Worm (Caenorhabditis elegans) whole organism, L4 larva: ENCODE measurements around the gene nhr-36.

ENCODE experiments used
- D1046.2 ChIP-seq: fragments of 200-800 bp; sonication (Bioruptor generic); IDR thresholded peaks from 2 replicates; pipeline ENCODE4 v1.3.6; 2022; ENCODE audit warnings: missing genetic modification characterization, missing compliant biosample characterization
- F26F4.8 ChIP-seq: fragments of 200-800 bp; sonication (Bioruptor generic); conservative IDR thresholded peaks from 2 replicates; pipeline ENCODE4 v1.3.6; 2022; ENCODE audit warnings: missing genetic modification characterization, missing compliant biosample characterization
- F37D6.2 ChIP-seq: sonication (generic microtip); optimal IDR thresholded peaks from 2 replicates; lab custom pipeline; 2016; ENCODE audit warnings: mild to moderate bottlenecking, missing genetic modification characterization, missing compliant biosample characterization
- T26A8.4 ChIP-seq: fragments of 200-800 bp; sonication (Bioruptor generic); IDR thresholded peaks from 2 replicates; pipeline ENCODE4 v1.3.6; 2022; ENCODE audit warnings: missing genetic modification characterization, missing compliant biosample characterization
- ZK546.5 ChIP-seq, 2 experiments: sonication (generic microtip); optimal IDR thresholded peaks; 2 replicates each; lab custom pipeline; 2017; ENCODE audit warnings: missing biosample characterization in 2 of 2, missing genetic modification characterization in 2 of 2
- aha-1 ChIP-seq: fragments of 150-350 bp; peaks from one replicate; lab custom pipeline; 2014; ENCODE audit warnings: missing biosample characterization, missing genetic modification characterization
- attf-4 ChIP-seq: sonication (generic microtip); optimal IDR thresholded peaks from 3 replicates; lab custom pipeline; 2017; ENCODE audit warnings: missing biosample characterization, missing genetic modification characterization
- ceh-20 ChIP-seq: fragments of 200-800 bp; sonication (Bioruptor generic); IDR thresholded peaks from 2 replicates; pipeline ENCODE4 v1.3.6; 2022; ENCODE audit warnings: missing genetic modification reagents, missing genetic modification characterization, missing compliant biosample characterization
- ceh-32 ChIP-seq: sonication (generic microtip); optimal IDR thresholded peaks from 2 replicates; lab custom pipeline; 2016; ENCODE audit warnings: mild to moderate bottlenecking, missing genetic modification characterization, missing compliant biosample characterization; ENCODE audit not compliant: poor library complexity
- ceh-44 ChIP-seq: fragments of 200-800 bp; sonication (Bioruptor generic); IDR thresholded peaks from 2 replicates; pipeline ENCODE4 v1.3.6; 2022; ENCODE audit warnings: missing genetic modification reagents, missing genetic modification characterization, missing compliant biosample characterization
- cey-2 ChIP-seq: sonication (generic microtip); optimal IDR thresholded peaks from 3 replicates; lab custom pipeline; 2017; ENCODE audit warnings: missing genetic modification characterization, mild to moderate bottlenecking, missing compliant biosample characterization, antibody characterized with exemption, borderline replicate concordance; ENCODE audit not compliant: insufficient read depth
- daf-12 ChIP-seq: fragments of 150-350 bp; optimal IDR thresholded peaks from 2 replicates; lab custom pipeline; 2014; ENCODE audit warnings: missing biosample characterization, missing genetic modification reagents, missing genetic modification characterization
- daf-16 ChIP-seq, 3 experiments: sonication (generic microtip); optimal IDR thresholded peaks; 2 replicates each; lab custom pipeline; 2016 to 2017; ENCODE audit warnings: missing genetic modification characterization in 3 of 3, missing genetic modification reagents in 3 of 3, mild to moderate bottlenecking in 2 of 3, missing compliant biosample characterization in 2 of 3, missing biosample characterization in 1 of 3, moderate library complexity in 1 of 3
- daf-8 ChIP-seq: fragments of 200-800 bp; sonication (Bioruptor generic); IDR thresholded peaks from 2 replicates; pipeline ENCODE4 v1.3.6; 2022; ENCODE audit warnings: missing genetic modification characterization, missing compliant biosample characterization
- dmd-8 ChIP-seq: fragments of 200-800 bp; sonication (Bioruptor generic); IDR thresholded peaks from 2 replicates; pipeline ENCODE4 v1.3.6; 2022; ENCODE audit warnings: missing genetic modification characterization, missing compliant biosample characterization
- dmd-9 ChIP-seq: fragments of 200-800 bp; sonication (Bioruptor generic); IDR thresholded peaks from 2 replicates; pipeline ENCODE4 v1.3.6; 2022; ENCODE audit warnings: missing genetic modification reagents, missing genetic modification characterization, missing compliant biosample characterization
- dpl-1 ChIP-seq: fragments of 150-350 bp; optimal IDR thresholded peaks from 2 replicates; lab custom pipeline; 2014; ENCODE audit warnings: missing biosample characterization, missing genetic modification reagents, missing genetic modification characterization
- fos-1 ChIP-seq: fragments of 150-350 bp; optimal IDR thresholded peaks from 2 replicates; lab custom pipeline; 2014; ENCODE audit warnings: missing biosample characterization, missing genetic modification characterization
- hlh-11 ChIP-seq: fragments of 200-800 bp; sonication (Bioruptor generic); optimal IDR thresholded peaks from 2 replicates; lab custom pipeline; 2018; ENCODE audit warnings: mild to moderate bottlenecking, missing genetic modification characterization, missing compliant biosample characterization
- hlh-30 ChIP-seq: sonication (generic microtip); optimal IDR thresholded peaks from 2 replicates; lab custom pipeline; 2017; ENCODE audit warnings: antibody characterized with exemption, mild to moderate bottlenecking, missing genetic modification characterization, missing compliant biosample characterization; ENCODE audit not compliant: insufficient read depth
- hmg-1.1 ChIP-seq: fragments of 200-800 bp; sonication (Bioruptor generic); IDR thresholded peaks from 2 replicates; pipeline ENCODE4 v1.3.6; 2022; ENCODE audit warnings: missing genetic modification reagents, missing genetic modification characterization, missing compliant biosample characterization
- lin-39 ChIP-seq: fragments of 150-350 bp; optimal IDR thresholded peaks from 2 replicates; lab custom pipeline; 2014; ENCODE audit warnings: missing biosample characterization, missing genetic modification reagents, missing genetic modification characterization
- lsy-2 ChIP-seq, 2 experiments: fragments of 150-350 bp in 1 of 2; sonication (generic microtip) in 1 of 2; optimal IDR thresholded peaks; 2 replicates each; lab custom pipeline; 2014 to 2017; ENCODE audit warnings: missing biosample characterization in 2 of 2, missing genetic modification characterization in 2 of 2
- madf-5 ChIP-seq, 2 experiments: fragments of 200-800 bp; sonication (Bioruptor generic); IDR thresholded peaks; 2 replicates each; pipeline ENCODE4 v1.3.6; 2022; ENCODE audit warnings: missing compliant biosample characterization in 2 of 2, missing genetic modification characterization in 2 of 2
- mdl-1 ChIP-seq, 2 experiments: fragments of 150-350 bp in 1 of 2; sonication (generic microtip) in 1 of 2; optimal IDR thresholded peaks; 2 replicates each; lab custom pipeline; 2014 to 2017; ENCODE audit warnings: missing biosample characterization in 2 of 2, missing genetic modification characterization in 2 of 2
- mdt-29 ChIP-seq: fragments of 200-800 bp; sonication (Bioruptor generic); IDR thresholded peaks from 2 replicates; pipeline ENCODE4 v1.3.6; 2022; ENCODE audit warnings: missing genetic modification reagents, missing genetic modification characterization, missing compliant biosample characterization
- mep-1 ChIP-seq: fragments of 150-350 bp; sonication (generic microtip); optimal IDR thresholded peaks from 3 replicates; lab custom pipeline; 2014; ENCODE audit warnings: missing biosample characterization, missing genetic modification characterization
- mes-2 ChIP-seq: sonication (generic microtip); optimal IDR thresholded peaks from 2 replicates; lab custom pipeline; 2016; ENCODE audit warnings: missing genotype, mild to moderate bottlenecking, missing genetic modification characterization, missing compliant biosample characterization; ENCODE audit not compliant: poor library complexity, severe bottlenecking
- mxl-2 ChIP-seq: fragments of 200-800 bp; sonication (Bioruptor generic); conservative IDR thresholded peaks from 2 replicates; pipeline ENCODE4 v1.3.6; 2022; ENCODE audit warnings: missing genetic modification reagents, missing genetic modification characterization, missing compliant biosample characterization
- nhr-10 ChIP-seq: fragments of 150-350 bp; optimal IDR thresholded peaks from 2 replicates; lab custom pipeline; 2014; ENCODE audit warnings: missing biosample characterization, missing genetic modification characterization
- nhr-111 ChIP-seq: fragments of 200-800 bp; sonication (Bioruptor generic); optimal IDR thresholded peaks from 2 replicates; lab custom pipeline; 2018; ENCODE audit warnings: mild to moderate bottlenecking, missing genetic modification characterization, missing compliant biosample characterization
- nhr-237 ChIP-seq: sonication (generic microtip); optimal IDR thresholded peaks from 2 replicates; lab custom pipeline; 2017; ENCODE audit warnings: missing biosample characterization, missing genetic modification characterization
- nhr-25 ChIP-seq: sonication (generic microtip); optimal IDR thresholded peaks from 2 replicates; lab custom pipeline; 2017; ENCODE audit warnings: missing genetic modification characterization, mild to moderate bottlenecking, missing compliant biosample characterization, antibody characterized with exemption, moderate library complexity, borderline replicate concordance; ENCODE audit not compliant: insufficient read depth
- nhr-48 ChIP-seq: sonication (generic microtip); optimal IDR thresholded peaks from 2 replicates; lab custom pipeline; 2016; ENCODE audit warnings: mild to moderate bottlenecking, missing genetic modification characterization, missing compliant biosample characterization
- nhr-6 ChIP-seq: fragments of 150-350 bp; optimal IDR thresholded peaks from 2 replicates; lab custom pipeline; 2014; ENCODE audit warnings: missing biosample characterization, missing genetic modification characterization
- nhr-77 ChIP-seq: fragments of 150-350 bp; optimal IDR thresholded peaks from 2 replicates; lab custom pipeline; 2014; ENCODE audit warnings: missing biosample characterization, missing genetic modification characterization
- php-3 ChIP-seq: fragments of 200-800 bp; sonication (Bioruptor generic); IDR thresholded peaks from 2 replicates; pipeline ENCODE4 v1.3.6; 2022; ENCODE audit warnings: missing genetic modification reagents, missing genetic modification characterization, missing compliant biosample characterization
- set-16 ChIP-seq: fragments of 200-800 bp; sonication (Bioruptor generic); IDR thresholded peaks from 2 replicates; pipeline ENCODE4 v1.3.6; 2022; ENCODE audit warnings: missing genetic modification reagents, missing genetic modification characterization, missing compliant biosample characterization
- tag-97 ChIP-seq: fragments of 200-800 bp; sonication (Bioruptor generic); IDR thresholded peaks from 2 replicates; pipeline ENCODE4 v1.3.6; 2022; ENCODE audit warnings: missing genetic modification characterization, missing compliant biosample characterization
- unc-62 ChIP-seq, 3 experiments: fragments of 150-350 bp in 1 of 3; sonication (generic microtip); optimal IDR thresholded peaks in 2 of 3; peaks in 1 of 3; 1 replicate in 1 of 3; 2 replicates in 2 of 3; lab custom pipeline; 2014 to 2017; ENCODE audit warnings: missing biosample characterization in 3 of 3, missing genetic modification characterization in 3 of 3, missing genetic modification reagents in 3 of 3, missing genotype in 1 of 3
- zfp-2 ChIP-seq: sonication (generic microtip); optimal IDR thresholded peaks from 2 replicates; lab custom pipeline; 2016; ENCODE audit warnings: mild to moderate bottlenecking, missing genetic modification characterization, missing compliant biosample characterization
- zfp-3 ChIP-seq: fragments of 200-800 bp; sonication (Bioruptor generic); conservative IDR thresholded peaks from 2 replicates; pipeline ENCODE4 v1.3.6; 2022; ENCODE audit warnings: missing genetic modification reagents, missing genetic modification characterization, missing compliant biosample characterization
- zip-11 ChIP-seq: fragments of 200-800 bp; sonication (Bioruptor generic); IDR thresholded peaks from 2 replicates; pipeline ENCODE4 v1.3.6; 2022; ENCODE audit warnings: missing genetic modification characterization, missing compliant biosample characterization
- zip-2 ChIP-seq: fragments of 150-350 bp; optimal IDR thresholded peaks from 2 replicates; lab custom pipeline; 2014; ENCODE audit warnings: missing biosample characterization, missing genetic modification characterization

nhr-36 gene

ce11 chrV:9282110-9282509 is 20.7 kb upstream of the nhr-36 start, which contains the start of gene hlh-10:
hlh-10 (minus strand) TSS chrV:9282210.
- TF ChIP-seq daf-12 (tag; lab: Kevin White, UChicago) (no peak), D1046.2 (GFP tag; lab: Robert Waterston, UW) (no peak), fos-1 (tag; lab: Kevin White, UChicago) (no peak), ZK546.5 (tag; optimal IDR thresholded peaks at IDR 0.05; lab: Kevin White, UChicago) (no peak), zip-2 (no peak), php-3 (GFP tag; lab: Robert Waterston, UW) (no peak), tag-97 (GFP tag; lab: Robert Waterston, UW) (no peak), dmd-8 (GFP tag; lab: Robert Waterston, UW) (no peak), lin-39 (no peak)
- TF ChIP-seq, all 104 proteins: peak for 0

ce11 chrV:9274127-9275042 is 13.0 kb upstream of the nhr-36 start:
- TF ChIP-seq mdl-1 (tag; optimal IDR thresholded peaks at IDR 0.05; lab: Kevin White, UChicago) (peak in 1 of 2 experiments; percentile 52), mdt-29 (GFP tag; lab: Robert Waterston, UW) (no peak), nhr-48 (peak; percentile 23), ceh-20 (GFP tag; lab: Robert Waterston, UW) (peak; percentile 21; the same call in 1 of the 2 replicates), aha-1 (tag; lab: Kevin White, UChicago) (peak; percentile 76), fos-1 (tag; lab: Kevin White, UChicago) (no peak), unc-62 (GFP tag; optimal IDR thresholded peaks at IDR 0.05 in 1 of 2; lab: Kevin White, UChicago) (peak in 1 of 2 experiments; percentile 89), unc-62 (tag; optimal IDR thresholded peaks at IDR 0.05; lab: Kevin White, UChicago) (no peak)

ce11 chrV:9273587-9273986 is 12.2 kb upstream of the nhr-36 start:
- no peak for TF ChIP-seq nhr-6 (tag; lab: Kevin White, UChicago)
- TF ChIP-seq zfp-3 (GFP tag; lab: Robert Waterston, UW), result no peak
- no peak for TF ChIP-seq T26A8.4
- no peak for TF ChIP-seq nhr-237
- peak; percentile 46 for TF ChIP-seq mes-2
- no peak for TF ChIP-seq ceh-44 (GFP tag; lab: Robert Waterston, UW)
- peak; percentile 30 for TF ChIP-seq nhr-77 (tag; lab: Kevin White, UChicago)
- no peak for TF ChIP-seq nhr-25 (tag; lab: Kevin White, UChicago)
- TF ChIP-seq nhr-111 (GFP tag; lab: Kevin White, UChicago), result no peak
- peak; percentile 79 for TF ChIP-seq hmg-1.1 (GFP tag; lab: Robert Waterston, UW)
- TF ChIP-seq mxl-2 (GFP tag; lab: Robert Waterston, UW), result no peak
- TF ChIP-seq dmd-9 (GFP tag; lab: Robert Waterston, UW), result no peak
- TF ChIP-seq attf-4 (tag; lab: Kevin White, UChicago), result no peak
- peak; percentile 87 for TF ChIP-seq hlh-11
- no peak for TF ChIP-seq daf-8 (GFP tag; lab: Robert Waterston, UW)
- peak; percentile 62 to 71 for TF ChIP-seq lsy-2 (tag; optimal IDR thresholded peaks at IDR 0.05; lab: Kevin White, UChicago)
- peak; percentile 55 for TF ChIP-seq hlh-30 (tag; lab: Kevin White, UChicago)
- TF ChIP-seq daf-16 (GFP tag; optimal IDR thresholded peaks at IDR 0.05; lab: Kevin White, UChicago), result peak in 1 of 2 experiments; percentile 46
- TF ChIP-seq daf-16 (tag; optimal IDR thresholded peaks at IDR 0.05; lab: Kevin White, UChicago), result no peak
- TF ChIP-seq set-16 (GFP tag; lab: Robert Waterston, UW), result no peak
- TF ChIP-seq zip-11 (GFP tag; lab: Robert Waterston, UW), result no peak
- TF ChIP-seq nhr-10, result no peak
- no peak for TF ChIP-seq ZK546.5 (tag; optimal IDR thresholded peaks at IDR 0.05; lab: Kevin White, UChicago)
- peak; percentile 16 for TF ChIP-seq dpl-1
- TF ChIP-seq zfp-2 (tag; lab: Kevin White, UChicago), result no peak
- no peak for TF ChIP-seq php-3 (GFP tag; lab: Robert Waterston, UW)
- TF ChIP-seq madf-5 (GFP tag; IDR thresholded peaks at IDR 0.05; lab: Robert Waterston, UW), result no peak
- TF ChIP-seq nhr-48, result no peak
- TF ChIP-seq cey-2, result no peak
- TF ChIP-seq F26F4.8 (GFP tag; lab: Robert Waterston, UW), result no peak
- TF ChIP-seq F37D6.2, result no peak
- TF ChIP-seq ceh-32 (tag; lab: Kevin White, UChicago), result no peak
- TF ChIP-seq mep-1, result peak; percentile 74
